Fruit fly (Drosophila melanogaster) whole organism, adult: ENCODE data around the gene CG44014.

Experiments used
- CG11617 ChIP-seq: fragments of 200-800 bp; sonication (Bioruptor generic); optimal IDR thresholded peaks from 2 replicates; lab custom pipeline; 2017; ENCODE audit warnings: mild to moderate bottlenecking, missing biosample characterization, missing genetic modification reagents, missing genetic modification characterization
- CG12768 ChIP-seq: fragments of 200-800 bp; sonication (Bioruptor generic); optimal IDR thresholded peaks from 2 replicates; lab custom pipeline; 2017; ENCODE audit warnings: missing biosample characterization, missing genetic modification characterization, mild to moderate bottlenecking, moderate library complexity, missing genetic modification reagents
- CG14711 ChIP-seq: fragments of 200-800 bp; sonication (Bioruptor generic); optimal IDR thresholded peaks from 2 replicates; lab custom pipeline; 2018; ENCODE audit warnings: missing biosample characterization, mild to moderate bottlenecking, missing genetic modification characterization, moderate library complexity
- CG1620 ChIP-seq: fragments of 200-800 bp; sonication (Bioruptor generic); optimal IDR thresholded peaks from 2 replicates; lab custom pipeline; 2016; ENCODE audit warnings: missing biosample characterization, missing genetic modification characterization
- CG33017 ChIP-seq: fragments of 200-800 bp; sonication (Bioruptor generic); optimal IDR thresholded peaks from 2 replicates; lab custom pipeline; 2018; ENCODE audit warnings: missing biosample characterization, mild to moderate bottlenecking, missing genetic modification characterization, moderate library complexity
- CG5204 ChIP-seq: fragments of 200-800 bp; sonication (Bioruptor generic); optimal IDR thresholded peaks from 2 replicates; lab custom pipeline; 2016; ENCODE audit warnings: missing biosample characterization, missing genetic modification characterization
- CG7045 ChIP-seq: fragments of 200-800 bp; sonication (Bioruptor generic); optimal IDR thresholded peaks from 2 replicates; lab custom pipeline; 2017; ENCODE audit warnings: missing biosample characterization, mild to moderate bottlenecking, missing genetic modification characterization
- CG7101 ChIP-seq: fragments of 200-800 bp; sonication (Bioruptor generic); optimal IDR thresholded peaks from 2 replicates; lab custom pipeline; 2018; ENCODE audit warnings: missing biosample characterization, mild to moderate bottlenecking, missing genetic modification characterization, moderate library complexity
- Clk ChIP-seq: fragments of 200-800 bp; sonication (Bioruptor generic); optimal IDR thresholded peaks from 2 replicates; lab custom pipeline; 2017; ENCODE audit warnings: missing biosample characterization, missing genetic modification characterization
- Crg-1 ChIP-seq: fragments of 200-800 bp; sonication (Bioruptor generic); optimal IDR thresholded peaks from 2 replicates; lab custom pipeline; 2016; ENCODE audit warnings: missing biosample characterization, missing genetic modification characterization
- Hr96 ChIP-seq: fragments of 200-800 bp; sonication (Bioruptor generic); optimal IDR thresholded peaks from 2 replicates; lab custom pipeline; 2016; ENCODE audit warnings: missing biosample characterization, missing genetic modification characterization
- Mnt ChIP-seq: fragments of 200-800 bp; sonication (Bioruptor generic); optimal IDR thresholded peaks from 2 replicates; lab custom pipeline; 2016; ENCODE audit warnings: missing biosample characterization, mild to moderate bottlenecking, missing genetic modification characterization
- bab1 ChIP-seq: fragments of 200-800 bp; sonication (Bioruptor generic); optimal IDR thresholded peaks from 3 replicates; lab custom pipeline; 2019; ENCODE audit warnings: missing biosample characterization, mild to moderate bottlenecking, missing genetic modification characterization, moderate library complexity
- cic ChIP-seq: fragments of 200-800 bp; sonication (Bioruptor generic); optimal IDR thresholded peaks from 2 replicates; lab custom pipeline; 2017; ENCODE audit warnings: missing biosample characterization, mild to moderate bottlenecking, missing genetic modification characterization, moderate library complexity
- cnc ChIP-seq, 2 experiments: fragments of >200 bp; optimal IDR thresholded peaks; 2 replicates each; lab custom pipeline; 2017
- kay ChIP-seq: fragments of 200-800 bp; sonication (Bioruptor generic); peaks from one replicate; lab custom pipeline; 2016; ENCODE audit warnings: missing biosample characterization, missing genetic modification characterization, borderline replicate concordance
- ovo ChIP-seq: fragments of 200-800 bp; sonication (Bioruptor generic); optimal IDR thresholded peaks from 2 replicates; lab custom pipeline; 2016; ENCODE audit warnings: missing biosample characterization, missing genetic modification characterization
- pad ChIP-seq: fragments of 200-800 bp; sonication (Bioruptor generic); optimal IDR thresholded peaks from 3 replicates; lab custom pipeline; 2017; ENCODE audit warnings: missing biosample characterization, missing genetic modification characterization, mild to moderate bottlenecking, moderate library complexity, missing genetic modification reagents
- tj ChIP-seq: fragments of 200-800 bp; sonication (Bioruptor generic); optimal IDR thresholded peaks from 3 replicates; lab custom pipeline; 2017; ENCODE audit warnings: missing biosample characterization, mild to moderate bottlenecking, missing genetic modification characterization, moderate library complexity
- toe ChIP-seq: fragments of 200-800 bp; sonication (Bioruptor generic); optimal IDR thresholded peaks from 2 replicates; lab custom pipeline; 2016; ENCODE audit warnings: missing biosample characterization, missing genetic modification characterization

The CG44014 gene

dm6 chr3R:15508631-15509030 is at the start of gene CG44014:
TSS of gene CG44014 (minus strand) at chr3R:15508886.
- TF ChIP-seq kay (GFP tag; lab: Kevin White, UChicago): peak; percentile 33
- TF ChIP-seq cic (GFP tag; lab: Kevin White, UChicago): peak; percentile 49
- TF ChIP-seq CG14711 (tag; lab: Kevin White, UChicago): no peak
- TF ChIP-seq CG33017: no peak
- no peak for TF ChIP-seq Hr96 (GFP tag; lab: Kevin White, UChicago)
- no peak for TF ChIP-seq CG7101 (tag; lab: Kevin White, UChicago)
- no peak for TF ChIP-seq Clk (GFP tag; lab: Kevin White, UChicago)
- no peak for TF ChIP-seq pad (GFP tag; lab: Kevin White, UChicago)
- TF ChIP-seq bab1 (GFP tag; lab: Kevin White, UChicago): no peak
- no peak for TF ChIP-seq toe
- TF ChIP-seq CG5204 (GFP tag; lab: Kevin White, UChicago): no peak
- TF ChIP-seq CG11617 (GFP tag; lab: Kevin White, UChicago): no peak
- no peak for TF ChIP-seq ovo
- TF ChIP-seq CG1620 (GFP tag; lab: Kevin White, UChicago): no peak
- TF ChIP-seq tj (GFP tag; lab: Kevin White, UChicago): no peak
- TF ChIP-seq cnc (optimal IDR thresholded peaks at IDR 0.05; lab: Kevin White, UChicago): no peak
- no peak for TF ChIP-seq Crg-1 (GFP tag; lab: Kevin White, UChicago)
- TF ChIP-seq CG7045 (GFP tag; lab: Kevin White, UChicago): no peak
- TF ChIP-seq Mnt (GFP tag; lab: Kevin White, UChicago): no peak
- peak; percentile 4 for TF ChIP-seq CG12768 (GFP tag; lab: Kevin White, UChicago)

DNA sequence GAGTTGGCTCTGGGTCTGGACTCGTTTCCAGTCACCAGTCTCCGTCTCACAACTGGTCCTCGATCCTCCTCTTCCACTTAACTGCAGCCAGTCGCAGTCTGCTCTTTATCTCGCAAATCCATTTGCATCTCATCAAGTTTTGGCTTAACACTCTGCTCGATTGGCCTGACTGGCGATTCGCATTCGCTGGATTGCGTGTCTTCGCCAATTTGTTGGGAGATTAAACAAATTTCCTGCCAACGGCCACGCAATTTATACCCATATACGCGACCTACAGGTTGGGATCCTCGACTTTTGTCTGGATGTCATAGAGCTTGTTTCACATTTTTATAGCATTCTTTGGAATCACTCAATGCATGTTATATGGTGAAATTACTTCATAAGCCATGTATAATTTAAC is 48.6 kb upstream of the CG44014 start:
- TF ChIP-seq CG14711 (tag; lab: Kevin White, UChicago) (no peak), tj (GFP tag; lab: Kevin White, UChicago) (no peak)

- no peak for TF ChIP-seq ovo
- no peak for TF ChIP-seq CG7101 (tag; lab: Kevin White, UChicago)
- no peak for TF ChIP-seq CG7045 (GFP tag; lab: Kevin White, UChicago)
- no peak for TF ChIP-seq CG1620 (GFP tag; lab: Kevin White, UChicago)
- TF ChIP-seq Hr96 (GFP tag; lab: Kevin White, UChicago): no peak
- TF ChIP-seq tj (GFP tag; lab: Kevin White, UChicago): no peak
- no peak for TF ChIP-seq CG33017
- TF ChIP-seq toe: no peak
- TF ChIP-seq CG14711 (tag; lab: Kevin White, UChicago): no peak
Measured at dm6 chr3R:15556524-15556923, 47.8 kb upstream of the CG44014 start.

DNA sequence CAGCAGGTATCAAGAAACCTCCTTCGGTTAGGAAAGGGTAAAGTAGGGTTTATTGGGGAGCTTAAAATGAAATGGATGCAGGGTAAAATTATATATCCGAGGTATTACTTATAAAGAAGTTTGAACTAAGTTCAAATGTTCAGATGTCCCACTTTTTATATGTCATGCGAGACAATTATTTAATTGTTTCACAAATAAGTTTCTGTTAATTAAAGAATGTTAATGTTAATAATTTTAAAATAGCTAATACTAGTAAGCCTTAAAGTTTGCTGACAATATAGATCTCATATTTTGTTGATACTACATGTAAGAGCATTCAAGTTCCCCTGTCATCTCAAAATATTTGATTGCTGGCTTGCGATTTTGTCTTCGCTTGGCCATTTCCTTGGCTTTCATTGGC is 46.0 kb upstream of the CG44014 start:
- TF ChIP-seq CG7045 (GFP tag; lab: Kevin White, UChicago) (no peak), toe (no peak), CG5204 (GFP tag; lab: Kevin White, UChicago) (no peak), CG12768 (GFP tag; lab: Kevin White, UChicago) (no peak), Mnt (GFP tag; lab: Kevin White, UChicago) (no peak), kay (GFP tag; lab: Kevin White, UChicago) (no peak), cnc (optimal IDR thresholded peaks at IDR 0.05; lab: Kevin White, UChicago) (no peak), Crg-1 (GFP tag; lab: Kevin White, UChicago) (no peak), CG11617 (GFP tag; lab: Kevin White, UChicago) (no peak), CG7101 (tag; lab: Kevin White, UChicago) (no peak), ovo (no peak), CG33017 (no peak), CG14711 (tag; lab: Kevin White, UChicago) (no peak)

- TF ChIP-seq Clk (GFP tag; lab: Kevin White, UChicago) (no peak), toe (no peak), CG1620 (GFP tag; lab: Kevin White, UChicago) (no peak), CG5204 (GFP tag; lab: Kevin White, UChicago) (no peak), pad (GFP tag; lab: Kevin White, UChicago) (no peak), CG11617 (GFP tag; lab: Kevin White, UChicago) (no peak), kay (GFP tag; lab: Kevin White, UChicago) (no peak), CG12768 (GFP tag; lab: Kevin White, UChicago) (no peak), Crg-1 (GFP tag; lab: Kevin White, UChicago) (no peak), cnc (optimal IDR thresholded peaks at IDR 0.05; lab: Kevin White, UChicago) (no peak), bab1 (GFP tag; lab: Kevin White, UChicago) (no peak)
Measured at dm6 chr3R:15553566-15553965, 44.9 kb upstream of the CG44014 start.

dm6 chr3R:15552733-15553132 is 44.0 kb upstream of the CG44014 start, which contains the start of gene AOX4:
TSS of gene AOX4 (minus strand) at chr3R:15552833.
- no peak for TF ChIP-seq cic (GFP tag; lab: Kevin White, UChicago)
- no peak for TF ChIP-seq pad (GFP tag; lab: Kevin White, UChicago)
- TF ChIP-seq CG33017: no peak
- TF ChIP-seq toe: no peak

DNA sequence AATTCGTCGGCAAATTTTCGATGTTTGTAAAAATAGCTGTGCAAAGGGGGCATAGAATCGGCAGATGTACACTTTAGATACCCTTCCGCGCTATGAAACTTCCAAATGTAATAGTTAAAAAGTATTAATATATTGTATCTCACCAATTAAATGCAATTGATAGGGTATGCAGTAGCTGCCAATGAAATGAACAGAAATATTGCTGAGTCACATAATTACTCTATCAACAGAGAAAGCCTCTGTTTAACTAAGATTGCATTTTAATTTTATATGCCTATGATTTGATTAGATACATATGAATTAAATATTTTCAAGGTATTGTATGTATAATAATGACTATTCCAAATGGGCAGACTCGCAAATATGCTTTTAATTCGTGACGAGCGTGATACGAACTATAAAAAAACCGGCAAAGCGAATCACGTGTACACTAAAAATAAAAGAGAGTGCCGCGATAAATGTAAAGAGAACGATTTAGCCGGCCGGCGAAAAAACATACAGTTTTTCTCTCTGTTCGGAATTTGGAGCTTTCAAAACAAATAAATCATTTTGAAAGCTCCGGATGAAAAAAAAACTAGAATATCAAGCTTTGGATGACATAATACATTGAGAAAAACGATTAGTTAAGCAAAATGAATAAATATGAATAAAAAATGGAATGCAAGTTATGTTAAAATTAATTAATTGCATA is 39.3 kb upstream of the CG44014 start, which contains the start of gene AOX3:
Gene AOX3, minus strand, starts transcription at position 362 of the 691 bp plus-strand sequence.
- TF ChIP-seq CG7045 (GFP tag; lab: Kevin White, UChicago) (peak; percentile 36), CG33017 (peak; percentile 49), bab1 (GFP tag; lab: Kevin White, UChicago) (peak; percentile 52), pad (GFP tag; lab: Kevin White, UChicago) (peak; percentile 67), cnc (optimal IDR thresholded peaks at IDR 0.05; lab: Kevin White, UChicago) (peak; percentile 73 to 99), CG14711 (tag; lab: Kevin White, UChicago) (peak; percentile 44), CG12768 (GFP tag; lab: Kevin White, UChicago) (peak; percentile 50), Crg-1 (GFP tag; lab: Kevin White, UChicago) (no peak), CG5204 (GFP tag; lab: Kevin White, UChicago) (peak; percentile 46), Hr96 (GFP tag; lab: Kevin White, UChicago) (no peak), CG7101 (tag; lab: Kevin White, UChicago) (peak; percentile 31), kay (GFP tag; lab: Kevin White, UChicago) (peak; percentile 97), ovo (peak; percentile 51), Clk (GFP tag; lab: Kevin White, UChicago) (peak; percentile 4), CG11617 (GFP tag; lab: Kevin White, UChicago) (peak; percentile 66), Mnt (GFP tag; lab: Kevin White, UChicago) (no peak), tj (GFP tag; lab: Kevin White, UChicago) (peak; percentile 77), toe (peak; percentile 60), cic (GFP tag; lab: Kevin White, UChicago) (peak; percentile 27), CG1620 (GFP tag; lab: Kevin White, UChicago) (peak; percentile 44)
